Worm (Caenorhabditis elegans) whole organism, L4 larva: Measurements from ENCODE around the gene nasp-1.

Source experiments
- F10B5.3 ChIP-seq: sonication (generic microtip); optimal IDR thresholded peaks from 2 replicates; lab custom pipeline; 2016; ENCODE audit warnings: mild to moderate bottlenecking, missing genetic modification characterization, missing compliant biosample characterization
- F49E8.2 ChIP-seq: sonication (generic microtip); optimal IDR thresholded peaks from 2 replicates; lab custom pipeline; 2016; ENCODE audit warnings: missing compliant biosample characterization, mild to moderate bottlenecking, missing genetic modification characterization, borderline replicate concordance
- R02D3.7 ChIP-seq: fragments of 150-350 bp; sonication (generic microtip); optimal IDR thresholded peaks from 3 replicates; lab custom pipeline; 2014; ENCODE audit warnings: missing biosample characterization, missing genetic modification characterization
- T20F7.1 ChIP-seq: fragments of 200-800 bp; sonication (Bioruptor generic); optimal IDR thresholded peaks from 2 replicates; lab custom pipeline; 2018; ENCODE audit warnings: mild to moderate bottlenecking, missing genetic modification characterization, missing compliant biosample characterization
- T26A8.4 ChIP-seq: fragments of 200-800 bp; sonication (Bioruptor generic); IDR thresholded peaks from 2 replicates; pipeline ENCODE4 v1.3.6; 2022; ENCODE audit warnings: missing genetic modification characterization, missing compliant biosample characterization
- ZK337.2 ChIP-seq: fragments of 200-800 bp; sonication (Bioruptor generic); IDR thresholded peaks from 2 replicates; pipeline ENCODE4 v1.3.6; 2022; ENCODE audit warnings: missing genetic modification reagents, missing genetic modification characterization, missing compliant biosample characterization
- aha-1 ChIP-seq: fragments of 150-350 bp; peaks from one replicate; lab custom pipeline; 2014; ENCODE audit warnings: missing biosample characterization, missing genetic modification characterization
- aly-2 ChIP-seq: sonication (generic microtip); optimal IDR thresholded peaks from 2 replicates; lab custom pipeline; 2018; ENCODE audit warnings: missing biosample characterization, missing genetic modification characterization
- ama-1 ChIP-seq: fragments of 150-350 bp; optimal IDR thresholded peaks from 2 replicates; lab custom pipeline; 2014; ENCODE audit warnings: inconsistent platforms, mixed read lengths
- arid-1 ChIP-seq: fragments of 200-800 bp; sonication (Bioruptor generic); conservative IDR thresholded peaks from 2 replicates; pipeline ENCODE4 v1.3.6; 2022; ENCODE audit warnings: missing genetic modification reagents, missing genetic modification characterization, missing compliant biosample characterization
- ceh-20 ChIP-seq: fragments of 200-800 bp; sonication (Bioruptor generic); IDR thresholded peaks from 2 replicates; pipeline ENCODE4 v1.3.6; 2022; ENCODE audit warnings: missing genetic modification reagents, missing genetic modification characterization, missing compliant biosample characterization
- ceh-28 ChIP-seq: fragments of 150-350 bp; optimal IDR thresholded peaks from 2 replicates; lab custom pipeline; 2014; ENCODE audit warnings: missing biosample characterization, missing genetic modification reagents, missing genetic modification characterization
- ceh-44 ChIP-seq: fragments of 200-800 bp; sonication (Bioruptor generic); IDR thresholded peaks from 2 replicates; pipeline ENCODE4 v1.3.6; 2022; ENCODE audit warnings: missing genetic modification reagents, missing genetic modification characterization, missing compliant biosample characterization
- ces-1 ChIP-seq: fragments of 150-350 bp; sonication (generic microtip); optimal IDR thresholded peaks from 4 replicates; lab custom pipeline; 2014; ENCODE audit warnings: missing biosample characterization, missing genetic modification reagents, missing genetic modification characterization
- cey-2 ChIP-seq: sonication (generic microtip); optimal IDR thresholded peaks from 3 replicates; lab custom pipeline; 2017; ENCODE audit warnings: missing genetic modification characterization, mild to moderate bottlenecking, missing compliant biosample characterization, antibody characterized with exemption, borderline replicate concordance; ENCODE audit not compliant: insufficient read depth
- daf-19 ChIP-seq: fragments of 200-800 bp; sonication (Bioruptor generic); conservative IDR thresholded peaks from 2 replicates; pipeline ENCODE4 v1.3.6; 2022; ENCODE audit warnings: missing genetic modification characterization, missing compliant biosample characterization
- dmd-8 ChIP-seq: fragments of 200-800 bp; sonication (Bioruptor generic); IDR thresholded peaks from 2 replicates; pipeline ENCODE4 v1.3.6; 2022; ENCODE audit warnings: missing genetic modification characterization, missing compliant biosample characterization
- dmd-9 ChIP-seq: fragments of 200-800 bp; sonication (Bioruptor generic); IDR thresholded peaks from 2 replicates; pipeline ENCODE4 v1.3.6; 2022; ENCODE audit warnings: missing genetic modification reagents, missing genetic modification characterization, missing compliant biosample characterization
- duxl-1 ChIP-seq: sonication (generic microtip); optimal IDR thresholded peaks from 2 replicates; lab custom pipeline; 2016; ENCODE audit warnings: mild to moderate bottlenecking, missing genetic modification characterization, moderate library complexity, missing compliant biosample characterization; ENCODE audit not compliant: poor library complexity
- egl-27 ChIP-seq: sonication (generic microtip); optimal IDR thresholded peaks from 3 replicates; lab custom pipeline; 2017; ENCODE audit warnings: missing biosample characterization, missing genetic modification reagents, missing genetic modification characterization
- fkh-10 ChIP-seq: fragments of 150-350 bp; optimal IDR thresholded peaks from 2 replicates; lab custom pipeline; 2014; ENCODE audit warnings: missing biosample characterization, missing genetic modification reagents, missing genetic modification characterization
- hlh-11 ChIP-seq: fragments of 200-800 bp; sonication (Bioruptor generic); optimal IDR thresholded peaks from 2 replicates; lab custom pipeline; 2018; ENCODE audit warnings: mild to moderate bottlenecking, missing genetic modification characterization, missing compliant biosample characterization
- jun-1 ChIP-seq: fragments of 150-350 bp; optimal IDR thresholded peaks from 2 replicates; lab custom pipeline; 2014; ENCODE audit warnings: missing biosample characterization, missing genetic modification reagents, missing genetic modification characterization
- lim-7 ChIP-seq: fragments of 200-800 bp; sonication (Bioruptor generic); IDR thresholded peaks from 2 replicates; pipeline ENCODE4 v1.3.6; 2022; ENCODE audit warnings: missing genetic modification characterization, missing compliant biosample characterization
- lin-1 ChIP-seq: fragments of 200-800 bp; sonication (Bioruptor generic); IDR thresholded peaks from 2 replicates; pipeline ENCODE4 v1.3.6; 2022; ENCODE audit warnings: missing genetic modification reagents, missing genetic modification characterization, missing compliant biosample characterization
- lin-13 ChIP-seq: fragments of 150-350 bp; optimal IDR thresholded peaks from 2 replicates; lab custom pipeline; 2014; ENCODE audit warnings: missing biosample characterization, missing genetic modification reagents, missing genetic modification characterization
- lin-15B ChIP-seq: fragments of 150-350 bp; sonication (generic microtip); optimal IDR thresholded peaks from 3 replicates; lab custom pipeline; 2014; ENCODE audit warnings: missing biosample characterization, missing genetic modification characterization
- lin-29 ChIP-seq: fragments of 200-800 bp; sonication (Bioruptor generic); IDR thresholded peaks from 2 replicates; pipeline ENCODE4 v1.3.6; 2022; ENCODE audit warnings: missing genetic modification reagents, missing genetic modification characterization, missing compliant biosample characterization
- lin-38 ChIP-seq: fragments of 200-800 bp; sonication (Bioruptor generic); IDR thresholded peaks from 2 replicates; pipeline ENCODE4 v1.3.6; 2022; ENCODE audit warnings: missing genetic modification reagents, missing genetic modification characterization, missing compliant biosample characterization
- lsy-2 ChIP-seq, 2 experiments: fragments of 150-350 bp in 1 of 2; sonication (generic microtip) in 1 of 2; optimal IDR thresholded peaks; 2 replicates each; lab custom pipeline; 2014 to 2017; ENCODE audit warnings: missing biosample characterization in 2 of 2, missing genetic modification characterization in 2 of 2
- madf-5 ChIP-seq, 2 experiments: fragments of 200-800 bp; sonication (Bioruptor generic); IDR thresholded peaks; 2 replicates each; pipeline ENCODE4 v1.3.6; 2022; ENCODE audit warnings: missing compliant biosample characterization in 2 of 2, missing genetic modification characterization in 2 of 2
- mxl-2 ChIP-seq: fragments of 200-800 bp; sonication (Bioruptor generic); conservative IDR thresholded peaks from 2 replicates; pipeline ENCODE4 v1.3.6; 2022; ENCODE audit warnings: missing genetic modification reagents, missing genetic modification characterization, missing compliant biosample characterization
- nhr-10 ChIP-seq: fragments of 150-350 bp; optimal IDR thresholded peaks from 2 replicates; lab custom pipeline; 2014; ENCODE audit warnings: missing biosample characterization, missing genetic modification characterization
- nhr-11 ChIP-seq: fragments of 150-350 bp; optimal IDR thresholded peaks from 2 replicates; lab custom pipeline; 2014; ENCODE audit warnings: missing biosample characterization, missing genetic modification characterization
- nhr-237 ChIP-seq: sonication (generic microtip); optimal IDR thresholded peaks from 2 replicates; lab custom pipeline; 2017; ENCODE audit warnings: missing biosample characterization, missing genetic modification characterization
- nhr-41 ChIP-seq: fragments of 200-800 bp; sonication (Bioruptor generic); IDR thresholded peaks from 2 replicates; pipeline ENCODE4 v1.3.6; 2022; ENCODE audit warnings: missing genetic modification reagents, missing genetic modification characterization, missing compliant biosample characterization
- nhr-48 ChIP-seq: sonication (generic microtip); optimal IDR thresholded peaks from 2 replicates; lab custom pipeline; 2016; ENCODE audit warnings: mild to moderate bottlenecking, missing genetic modification characterization, missing compliant biosample characterization
- nhr-6 ChIP-seq: fragments of 150-350 bp; optimal IDR thresholded peaks from 2 replicates; lab custom pipeline; 2014; ENCODE audit warnings: missing biosample characterization, missing genetic modification characterization
- nhr-77 ChIP-seq: fragments of 150-350 bp; optimal IDR thresholded peaks from 2 replicates; lab custom pipeline; 2014; ENCODE audit warnings: missing biosample characterization, missing genetic modification characterization
- pha-4 ChIP-seq, 2 experiments: fragments of 150-350 bp in 1 of 2; fragments of 200-800 bp in 1 of 2; sonication (Bioruptor generic) in 1 of 2; IDR thresholded peaks in 1 of 2; optimal IDR thresholded peaks in 1 of 2; 2 replicates each; pipeline versions ENCODE4 v1.3.6 to Lab custom; 2014 to 2022; ENCODE audit warnings: missing genetic modification characterization in 2 of 2, missing genetic modification reagents in 2 of 2, missing biosample characterization in 1 of 2, missing compliant biosample characterization in 1 of 2
- saeg-2 ChIP-seq: fragments of 200-800 bp; sonication (Bioruptor generic); IDR thresholded peaks from 2 replicates; pipeline ENCODE4 v1.3.6; 2022; ENCODE audit warnings: missing genetic modification reagents, missing genetic modification characterization, missing compliant biosample characterization
- sdz-12 ChIP-seq: fragments of 200-800 bp; sonication (Bioruptor generic); optimal IDR thresholded peaks from 2 replicates; lab custom pipeline; 2018; ENCODE audit warnings: mild to moderate bottlenecking, missing genetic modification characterization, missing compliant biosample characterization
- set-16 ChIP-seq: fragments of 200-800 bp; sonication (Bioruptor generic); IDR thresholded peaks from 2 replicates; pipeline ENCODE4 v1.3.6; 2022; ENCODE audit warnings: missing genetic modification reagents, missing genetic modification characterization, missing compliant biosample characterization
- skn-1 ChIP-seq: fragments of 150-350 bp; optimal IDR thresholded peaks from 2 replicates; lab custom pipeline; 2014; ENCODE audit warnings: missing biosample characterization, missing genetic modification characterization
- tag-97 ChIP-seq: fragments of 200-800 bp; sonication (Bioruptor generic); IDR thresholded peaks from 2 replicates; pipeline ENCODE4 v1.3.6; 2022; ENCODE audit warnings: missing genetic modification characterization, missing compliant biosample characterization
- unc-39 ChIP-seq: sonication (generic microtip); optimal IDR thresholded peaks from 2 replicates; lab custom pipeline; 2017; ENCODE audit warnings: missing biosample characterization, missing genetic modification characterization
- vab-7 ChIP-seq: fragments of 200-800 bp; sonication (Bioruptor generic); IDR thresholded peaks from 2 replicates; pipeline ENCODE4 v1.3.6; 2022; ENCODE audit warnings: missing genetic modification reagents, missing genetic modification characterization, missing compliant biosample characterization
- zfp-2 ChIP-seq: sonication (generic microtip); optimal IDR thresholded peaks from 2 replicates; lab custom pipeline; 2016; ENCODE audit warnings: mild to moderate bottlenecking, missing genetic modification characterization, missing compliant biosample characterization
- zip-11 ChIP-seq: fragments of 200-800 bp; sonication (Bioruptor generic); IDR thresholded peaks from 2 replicates; pipeline ENCODE4 v1.3.6; 2022; ENCODE audit warnings: missing genetic modification characterization, missing compliant biosample characterization
- ztf-7 ChIP-seq: fragments of 150-350 bp; optimal IDR thresholded peaks from 2 replicates; lab custom pipeline; 2014; ENCODE audit warnings: missing biosample characterization, missing genetic modification characterization

nasp-1 gene

DNA sequence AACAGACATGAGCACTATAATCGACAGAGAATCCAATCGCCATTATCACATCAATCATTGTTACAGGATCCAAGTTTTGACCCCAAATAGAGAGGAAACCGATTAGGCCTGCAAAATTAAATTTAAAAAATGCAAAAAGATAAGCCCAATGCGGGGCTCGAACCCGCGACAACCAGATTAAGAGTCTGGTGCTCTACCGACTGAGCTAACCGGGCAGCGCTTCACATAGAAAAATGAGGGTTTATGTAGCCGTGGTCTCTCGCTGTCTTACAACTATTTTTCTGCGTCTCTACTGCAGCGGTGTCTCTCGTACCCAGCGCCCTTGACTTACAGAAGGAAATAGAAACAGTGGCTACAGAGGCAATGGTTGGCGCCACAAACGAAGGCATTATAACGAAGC, 51.2 kb downstream of the nasp-1 start (continued):
- TF ChIP-seq egl-27 (tag; lab: Kevin White, UChicago) (no peak), ztf-7 (tag; lab: Kevin White, UChicago) (no peak), F49E8.2 (tag; lab: Kevin White, UChicago) (no peak), ceh-44 (GFP tag; lab: Robert Waterston, UW) (no peak), T26A8.4 (GFP tag; lab: Robert Waterston, UW) (peak; percentile 74), F10B5.3 (tag; lab: Kevin White, UChicago) (no peak), hlh-11 (tag; lab: Kevin White, UChicago) (peak; percentile 45), lsy-2 (tag; optimal IDR thresholded peaks at IDR 0.05; lab: Kevin White, UChicago) (peak in 1 of 2 experiments; percentile 44), nhr-77 (peak; percentile 43), ces-1 (GFP tag; lab: Kevin White, UChicago) (no peak), mxl-2 (peak; percentile 72; the same call in 1 of the 2 replicates), daf-19 (peak; percentile 77), nhr-6 (no peak), lin-1 (GFP tag; lab: Robert Waterston, UW) (peak; percentile 47; the same call in 1 of the 2 replicates), vab-7 (GFP tag; lab: Robert Waterston, UW) (peak; percentile 80), nhr-41 (GFP tag; lab: Robert Waterston, UW) (no peak), ceh-20 (GFP tag; lab: Robert Waterston, UW) (peak; percentile 51; the same call in 1 of the 2 replicates), lin-29 (0 out of 2 replicates have a peak, but pooled peaks have one; percentile 44), fkh-10 (GFP tag; lab: Kevin White, UChicago) (no peak), pha-4 (GFP tag; IDR thresholded peaks at IDR 0.05; lab: Robert Waterston, UW) (peak; percentile 72; the same call in 1 of the 2 replicates), pha-4 (tag; optimal IDR thresholded peaks at IDR 0.05; lab: Kevin White, UChicago) (no peak), zfp-2 (tag; lab: Kevin White, UChicago) (no peak), tag-97 (GFP tag; lab: Robert Waterston, UW) (no peak), set-16 (GFP tag; lab: Robert Waterston, UW) (no peak; the same call in 1 of the 2 replicates), jun-1 (tag; lab: Kevin White, UChicago) (no peak), unc-39 (tag; lab: Kevin White, UChicago) (no peak), madf-5 (GFP tag; IDR thresholded peaks at IDR 0.05; lab: Robert Waterston, UW) (0 out of 4 replicates have a peak, but pooled peaks of 1 of the 2 experiments have one; percentile 52), dmd-8 (GFP tag; lab: Robert Waterston, UW) (peak; percentile 83), aha-1 (no peak), cey-2 (tag; lab: Kevin White, UChicago) (no peak), nhr-237 (tag; lab: Kevin White, UChicago) (no peak), T20F7.1 (peak; percentile 3), ZK337.2 (peak; percentile 50; the same call in 1 of the 2 replicates), duxl-1 (tag; lab: Kevin White, UChicago) (peak; percentile 40), sdz-12 (GFP tag; lab: Kevin White, UChicago) (no peak), dmd-9 (no peak), R02D3.7 (tag; lab: Kevin White, UChicago) (no peak), zip-11 (no peak), aly-2 (no peak), lim-7 (GFP tag; lab: Robert Waterston, UW) (peak; percentile 95), lin-15B (tag; lab: Kevin White, UChicago) (no peak), nhr-10 (tag; lab: Kevin White, UChicago) (no peak), skn-1 (tag; lab: Kevin White, UChicago) (no peak), nhr-48 (tag; lab: Kevin White, UChicago) (no peak), saeg-2 (GFP tag; lab: Robert Waterston, UW) (0 out of 2 replicates have a peak, but pooled peaks have one; percentile 53), ceh-28 (tag; lab: Kevin White, UChicago) (no peak), lin-13 (GFP tag; lab: Kevin White, UChicago) (peak; percentile 30), arid-1 (GFP tag; lab: Robert Waterston, UW) (peak; percentile 68), lin-38 (GFP tag; lab: Robert Waterston, UW) (peak; percentile 83), nhr-11 (tag; lab: Kevin White, UChicago) (no peak), ama-1 (lab: Kevin White, UChicago) (no peak)
